Fruit fly (Drosophila melanogaster) whole organism, embryonic: ENCODE results near the gene MsrA.

Source experiments
- Adf1 ChIP-seq: fragments of 200-800 bp; sonication (Bioruptor generic); IDR thresholded peaks from 2 replicates; pipeline ENCODE4 v1.3.6; 2022; ENCODE audit warnings: missing biosample characterization, missing genetic modification characterization
- Atf3 ChIP-seq: fragments of 200-800 bp; sonication (Bioruptor generic); optimal IDR thresholded peaks from 3 replicates; lab custom pipeline; 2016; ENCODE audit warnings: missing biosample characterization, missing genetic modification characterization
- B-H2 ChIP-seq: fragments of 200-800 bp; sonication (Bioruptor generic); optimal IDR thresholded peaks from 2 replicates; lab custom pipeline; 2018; ENCODE audit warnings: missing biosample characterization, mild to moderate bottlenecking, missing genetic modification characterization
- CG1233 ChIP-seq: fragments of 200-800 bp; sonication (Bioruptor generic); optimal IDR thresholded peaks from 4 replicates; lab custom pipeline; 2018; ENCODE audit warnings: missing biosample characterization, mild to moderate bottlenecking, missing genetic modification characterization
- CG12744 ChIP-seq: fragments of 200-800 bp; sonication (Bioruptor generic); optimal IDR thresholded peaks from 2 replicates; lab custom pipeline; 2016; ENCODE audit warnings: missing biosample characterization, missing genetic modification characterization
- CG12769 ChIP-seq: fragments of 200-800 bp; sonication (Bioruptor generic); optimal IDR thresholded peaks from 2 replicates; lab custom pipeline; 2019; ENCODE audit warnings: missing biosample characterization, mild to moderate bottlenecking, missing genetic modification characterization, moderate library complexity
- CG14050 ChIP-seq: fragments of 200-800 bp; sonication (Bioruptor generic); IDR thresholded peaks from 3 replicates; pipeline ENCODE4 v1.3.6; 2022; ENCODE audit warnings: missing biosample characterization, missing genetic modification characterization
- CG1602 ChIP-seq: fragments of 200-800 bp; sonication (Bioruptor generic); optimal IDR thresholded peaks from 3 replicates; lab custom pipeline; 2016; ENCODE audit warnings: missing biosample characterization, missing genetic modification characterization
- CG17385 ChIP-seq: fragments of 200-800 bp; sonication (Bioruptor generic); optimal IDR thresholded peaks from 3 replicates; lab custom pipeline; 2018; ENCODE audit warnings: missing biosample characterization, mild to moderate bottlenecking, missing genetic modification characterization
- CG2120 ChIP-seq: fragments of 200-800 bp; sonication (Bioruptor generic); optimal IDR thresholded peaks from 3 replicates; lab custom pipeline; 2016; ENCODE audit warnings: missing biosample characterization, missing genetic modification characterization
- CG2202 ChIP-seq: fragments of 200-800 bp; sonication (Bioruptor generic); optimal IDR thresholded peaks from 2 replicates; lab custom pipeline; 2018; ENCODE audit warnings: missing biosample characterization, mild to moderate bottlenecking, missing genetic modification characterization
- CG2712 ChIP-seq: fragments of 200-800 bp; optimal IDR thresholded peaks from 3 replicates; lab custom pipeline; 2019; ENCODE audit warnings: missing biosample characterization, mild to moderate bottlenecking, missing genetic modification characterization, moderate library complexity
- CG2875 ChIP-seq: fragments of 200-800 bp; sonication (Bioruptor generic); optimal IDR thresholded peaks from 2 replicates; lab custom pipeline; 2017; ENCODE audit warnings: missing biosample characterization, mild to moderate bottlenecking, missing genetic modification characterization, missing genetic modification reagents
- CG30403 ChIP-seq: fragments of 200-800 bp; sonication (Bioruptor generic); optimal IDR thresholded peaks from 3 replicates; lab custom pipeline; 2016; ENCODE audit warnings: missing biosample characterization, missing genetic modification characterization
- CG3163 ChIP-seq: fragments of 200-800 bp; sonication (Bioruptor generic); optimal IDR thresholded peaks from 3 replicates; lab custom pipeline; 2016; ENCODE audit warnings: missing biosample characterization, missing genetic modification characterization
- CG3407 ChIP-seq: fragments of 200-800 bp; sonication (Bioruptor generic); optimal IDR thresholded peaks from 2 replicates; lab custom pipeline; 2018; ENCODE audit warnings: missing biosample characterization, mild to moderate bottlenecking, missing genetic modification characterization
- CG34224 ChIP-seq: fragments of 200-800 bp; sonication (Bioruptor generic); IDR thresholded peaks from 3 replicates; pipeline ENCODE4 v1.3.6; 2022; ENCODE audit warnings: missing biosample characterization, missing genetic modification characterization; ENCODE audit not compliant: partially characterized antibody
- CG3838 ChIP-seq: fragments of 200-800 bp; sonication (Bioruptor generic); optimal IDR thresholded peaks from 3 replicates; lab custom pipeline; 2016; ENCODE audit warnings: missing biosample characterization, missing genetic modification characterization
- CG4328 ChIP-seq: fragments of 200-800 bp; sonication (Bioruptor generic); optimal IDR thresholded peaks from 3 replicates; lab custom pipeline; 2017; ENCODE audit warnings: missing biosample characterization, missing genetic modification reagents, missing genetic modification characterization
- CG7556 ChIP-seq: fragments of 200-800 bp; sonication (Bioruptor generic); optimal IDR thresholded peaks from 2 replicates; lab custom pipeline; 2017; ENCODE audit warnings: missing biosample characterization, mild to moderate bottlenecking, missing genetic modification characterization
- CG7745 ChIP-seq: fragments of 200-800 bp; sonication (Bioruptor generic); optimal IDR thresholded peaks from 2 replicates; lab custom pipeline; 2018; ENCODE audit warnings: missing biosample characterization, mild to moderate bottlenecking, missing genetic modification characterization, moderate library complexity
- CG7963 ChIP-seq: fragments of 200-800 bp; sonication (Bioruptor generic); IDR thresholded peaks from 3 replicates; pipeline ENCODE4 v1.3.6; 2022; ENCODE audit warnings: missing biosample characterization, missing genetic modification characterization; ENCODE audit not compliant: partially characterized antibody
- CoRest ChIP-seq: fragments of 200-800 bp; sonication (Bioruptor generic); optimal IDR thresholded peaks from 3 replicates; lab custom pipeline; 2018; ENCODE audit warnings: missing biosample characterization, mild to moderate bottlenecking, missing genetic modification characterization, moderate library complexity
- CrebB ChIP-seq: fragments of 200-800 bp; sonication (Bioruptor generic); optimal IDR thresholded peaks from 3 replicates; lab custom pipeline; 2018; ENCODE audit warnings: missing biosample characterization, mild to moderate bottlenecking, missing genetic modification characterization
- Dll ChIP-seq: fragments of 200-800 bp; sonication (Bioruptor generic); IDR thresholded peaks from 4 replicates; pipeline ENCODE4 v1.3.6; 2022; ENCODE audit warnings: missing biosample characterization, missing genetic modification characterization; ENCODE audit not compliant: partially characterized antibody
- H15 ChIP-seq: fragments of 200-800 bp; sonication (Bioruptor generic); IDR thresholded peaks from 3 replicates; pipeline ENCODE4 v1.3.6; 2022; ENCODE audit warnings: missing biosample characterization, missing genetic modification characterization
- MTF-1 ChIP-seq: fragments of 200-800 bp; sonication (Bioruptor generic); optimal IDR thresholded peaks from 2 replicates; lab custom pipeline; 2018; ENCODE audit warnings: missing biosample characterization, mild to moderate bottlenecking, missing genetic modification characterization, borderline replicate concordance
- Med ChIP-seq: fragments of 200-800 bp; sonication (Bioruptor generic); peaks from one replicate; lab custom pipeline; 2016; ENCODE audit warnings: missing biosample characterization, missing genetic modification characterization, mild to moderate bottlenecking, inconsistent platforms, moderate library complexity
- Nf-YA ChIP-seq: fragments of 200-800 bp; sonication (Bioruptor generic); IDR thresholded peaks from 2 replicates; pipeline ENCODE4 v1.3.6; 2022; ENCODE audit warnings: missing biosample characterization, missing genetic modification characterization
- Oli ChIP-seq: fragments of 200-800 bp; sonication (Bioruptor generic); optimal IDR thresholded peaks from 2 replicates; lab custom pipeline; 2018; ENCODE audit warnings: missing biosample characterization, mild to moderate bottlenecking, missing genetic modification characterization, moderate library complexity
- Xbp1 ChIP-seq: fragments of 200-800 bp; sonication (Bioruptor generic); optimal IDR thresholded peaks from 3 replicates; lab custom pipeline; 2016; ENCODE audit warnings: missing biosample characterization, mild to moderate bottlenecking, missing genetic modification characterization
- ac ChIP-seq: fragments of 200-800 bp; sonication (Bioruptor generic); optimal IDR thresholded peaks from 3 replicates; lab custom pipeline; 2017; ENCODE audit warnings: missing biosample characterization, mild to moderate bottlenecking, missing genetic modification characterization
- bcd ChIP-seq: fragments of 200-800 bp; sonication (Bioruptor generic); optimal IDR thresholded peaks from 2 replicates; lab custom pipeline; 2017; ENCODE audit warnings: missing biosample characterization, mild to moderate bottlenecking, missing genetic modification characterization
- bigmax ChIP-seq: fragments of 200-800 bp; sonication (Bioruptor generic); optimal IDR thresholded peaks from 2 replicates; lab custom pipeline; 2018; ENCODE audit warnings: missing biosample characterization, mild to moderate bottlenecking, missing genetic modification characterization
- bsh ChIP-seq, 2 experiments: fragments of 200-800 bp; sonication (Bioruptor generic); optimal IDR thresholded peaks; 2 replicates each; lab custom pipeline; 2017 to 2018; ENCODE audit warnings: mild to moderate bottlenecking in 2 of 2, missing biosample characterization in 2 of 2, missing genetic modification characterization in 2 of 2, moderate library complexity in 1 of 2
- caup ChIP-seq: fragments of 200-800 bp; sonication (Bioruptor generic); optimal IDR thresholded peaks from 3 replicates; lab custom pipeline; 2017; ENCODE audit warnings: missing biosample characterization, mild to moderate bottlenecking, missing genetic modification characterization, moderate library complexity; ENCODE audit not compliant: severe bottlenecking
- eyg ChIP-seq: fragments of 200-800 bp; sonication (Bioruptor generic); optimal IDR thresholded peaks from 3 replicates; lab custom pipeline; 2016; ENCODE audit warnings: missing biosample characterization, missing genetic modification characterization
- gfzf ChIP-seq: fragments of 200-800 bp; sonication (Bioruptor generic); optimal IDR thresholded peaks from 2 replicates; lab custom pipeline; 2016; ENCODE audit warnings: missing biosample characterization, mild to moderate bottlenecking, missing genetic modification characterization, moderate library complexity
- her ChIP-seq: fragments of 200-800 bp; sonication (Bioruptor generic); optimal IDR thresholded peaks from 2 replicates; lab custom pipeline; 2016; ENCODE audit warnings: missing biosample characterization, missing genetic modification characterization
- ken ChIP-seq: fragments of 200-800 bp; sonication (Bioruptor generic); IDR thresholded peaks from 3 replicates; pipeline ENCODE4 v1.3.6; 2022; ENCODE audit warnings: missing biosample characterization, missing genetic modification characterization
- nerfin-1 ChIP-seq: fragments of 200-800 bp; sonication (Bioruptor generic); optimal IDR thresholded peaks from 3 replicates; lab custom pipeline; 2019; ENCODE audit warnings: missing biosample characterization, mild to moderate bottlenecking, missing genetic modification characterization, moderate library complexity
- nom ChIP-seq: fragments of 200-800 bp; sonication (Bioruptor generic); optimal IDR thresholded peaks from 2 replicates; lab custom pipeline; 2017; ENCODE audit warnings: missing biosample characterization, missing genetic modification characterization, mild to moderate bottlenecking, moderate library complexity, missing genetic modification reagents
- otp ChIP-seq: fragments of 200-800 bp; sonication (Bioruptor generic); IDR thresholded peaks from 3 replicates; pipeline ENCODE4, ENCODE4 v1.3.6; 2022; ENCODE audit warnings: missing biosample characterization, missing genetic modification characterization
- pb ChIP-seq: fragments of 200-800 bp; sonication (Bioruptor generic); optimal IDR thresholded peaks from 3 replicates; lab custom pipeline; 2016; ENCODE audit warnings: missing biosample characterization, missing genetic modification characterization
- pita ChIP-seq: fragments of 200-800 bp; sonication (Bioruptor generic); optimal IDR thresholded peaks from 2 replicates; lab custom pipeline; 2017; ENCODE audit warnings: missing biosample characterization, mild to moderate bottlenecking, missing genetic modification characterization
- prd ChIP-seq, 3 experiments: fragments of >200 bp in 2 of 3; fragments of 200-800 bp in 1 of 3; sonication (Bioruptor generic) in 1 of 3; optimal IDR thresholded peaks in 2 of 3; IDR thresholded peaks in 1 of 3; 2 replicates in 2 of 3; 3 replicates in 1 of 3; pipeline versions ENCODE4 v1.3.6 to Lab custom; 2017 to 2022; ENCODE audit warnings: missing biosample characterization in 1 of 3, missing genetic modification characterization in 1 of 3
- row ChIP-seq: fragments of 200-800 bp; sonication (Bioruptor generic); IDR thresholded peaks from 3 replicates; pipeline ENCODE4 v1.3.6; 2022; ENCODE audit warnings: missing biosample characterization, missing genetic modification characterization
- ssp ChIP-seq: fragments of 200-800 bp; sonication (Bioruptor generic); IDR thresholded peaks from 2 replicates; pipeline ENCODE4 v1.3.6; 2022; ENCODE audit warnings: missing biosample characterization, missing genetic modification characterization
- tap ChIP-seq: fragments of 200-800 bp; optimal IDR thresholded peaks from 3 replicates; lab custom pipeline; 2019; ENCODE audit warnings: missing biosample characterization, mild to moderate bottlenecking, missing genetic modification characterization, moderate library complexity
- wor ChIP-seq: fragments of 200-800 bp; sonication (Bioruptor generic); IDR thresholded peaks from 2 replicates; pipeline ENCODE4 v1.3.6; 2022; ENCODE audit warnings: missing biosample characterization, missing genetic modification characterization
- yki ChIP-seq: fragments of >200 bp; optimal IDR thresholded peaks from 3 replicates; lab custom pipeline; 2018

The MsrA gene

dm6 chr3L:15535228-15535598 is 24.4 kb downstream of the MsrA start, which contains the start of gene CrebA (continued):
- TF ChIP-seq CG3838 (GFP tag; lab: Kevin White, UChicago) (no peak), nom (no peak), CG17385 (GFP tag; lab: Kevin White, UChicago) (no peak), CG2202 (tag; lab: Kevin White, UChicago) (no peak), Adf1 (GFP tag; lab: Robert Waterston, UW) (peak; percentile 90), Med (GFP tag; lab: Kevin White, UChicago) (peak; percentile 15), her (no peak), ac (no peak), CG1602 (GFP tag; lab: Kevin White, UChicago) (no peak), tap (tag; lab: Kevin White, UChicago) (no peak), caup (GFP tag; lab: Kevin White, UChicago) (no peak), CoRest (tag; lab: Kevin White, UChicago) (no peak), H15 (GFP tag; lab: Robert Waterston, UW) (no peak), CG3407 (no peak), B-H2 (no peak), CG2120 (no peak), CrebB (tag; lab: Kevin White, UChicago) (no peak), yki (peak; percentile 70), nerfin-1 (tag; lab: Kevin White, UChicago) (no peak), CG7745 (tag; lab: Kevin White, UChicago) (peak; percentile 4), Xbp1 (GFP tag; lab: Kevin White, UChicago) (no peak), CG2712 (tag; lab: Kevin White, UChicago) (no peak), CG12744 (GFP tag; lab: Kevin White, UChicago) (no peak), bigmax (no peak), ssp (no peak), otp (no peak), CG12769 (tag; lab: Kevin White, UChicago) (no peak), CG14050 (no peak), pb (no peak), bcd (no peak), CG1233 (GFP tag; lab: Kevin White, UChicago) (no peak), Oli (no peak), Dll (GFP tag; lab: Robert Waterston, UW) (0 out of 4 replicates have a peak, but pooled peaks have one; percentile 15), CG7556 (GFP tag; lab: Kevin White, UChicago) (no peak), CG7963 (GFP tag; lab: Robert Waterston, UW) (no peak), gfzf (GFP tag; lab: Kevin White, UChicago) (no peak), MTF-1 (peak; percentile 13), prd (optimal IDR thresholded peaks at IDR 0.05; lab: Kevin White, UChicago) (no peak), prd (GFP tag; IDR thresholded peaks at IDR 0.05; lab: Robert Waterston, UW) (no peak), Nf-YA (no peak), CG2875 (no peak), pita (GFP tag; lab: Kevin White, UChicago) (no peak), CG34224 (GFP tag; lab: Robert Waterston, UW) (no peak), CG3163 (GFP tag; lab: Kevin White, UChicago) (peak; percentile 92), Atf3 (no peak), bsh (GFP tag; optimal IDR thresholded peaks at IDR 0.05; lab: Kevin White, UChicago) (no peak), CG4328 (GFP tag; lab: Kevin White, UChicago) (no peak), CG30403 (GFP tag; lab: Kevin White, UChicago) (no peak), eyg (GFP tag; lab: Kevin White, UChicago) (no peak), wor (no peak), row (GFP tag; lab: Robert Waterston, UW) (no peak), ken (no peak)
